Fruit fly (Drosophila melanogaster): Measurements from ENCODE around the gene CG32599.

The CG32599 gene

DNA sequence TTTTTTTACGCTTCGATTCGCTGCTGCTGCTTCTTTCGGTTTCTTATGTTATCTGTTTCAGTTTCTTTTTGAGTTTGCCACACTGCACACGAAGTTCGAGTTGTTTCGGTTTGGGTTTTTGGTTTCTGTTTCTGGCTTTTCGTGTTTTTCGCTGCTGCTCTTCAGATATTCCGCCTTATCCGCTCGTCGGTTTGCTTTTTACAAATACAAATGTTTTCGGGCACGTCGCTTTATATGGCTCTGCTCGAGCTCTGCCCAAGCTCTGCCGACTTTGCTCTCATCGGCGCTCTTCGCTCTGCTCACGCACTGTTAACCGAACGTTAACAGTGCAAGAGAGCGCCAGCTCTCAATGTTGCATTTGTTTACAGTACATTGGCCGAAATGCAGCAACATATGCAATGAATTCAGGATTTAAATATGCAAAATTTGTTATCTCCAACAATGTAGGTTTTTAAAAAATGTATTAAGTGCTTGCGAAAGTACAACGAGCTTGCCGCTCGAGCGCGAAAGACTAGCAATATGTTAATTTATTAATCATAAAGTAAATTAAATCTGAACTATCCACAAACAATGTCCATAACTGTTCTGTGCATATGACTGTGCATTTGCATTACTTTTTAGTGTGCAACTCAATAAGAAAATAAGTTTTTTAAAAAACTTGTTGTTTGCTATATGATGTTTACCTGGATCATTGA, 32.1 kb upstream of the CG32599 start:
- no peak for TF ChIP-seq CG10348 (GFP tag; IDR thresholded peaks at IDR 0.05)
- peak; percentile 36 for TF ChIP-seq CG34367 (tag; optimal IDR thresholded peaks at IDR 0.05)
- TF ChIP-seq CG14655 (GFP tag; optimal IDR thresholded peaks at IDR 0.05) = peak; percentile 65
- TF ChIP-seq CG8301 (tag; optimal IDR thresholded peaks at IDR 0.05) = peak; percentile 48
- TF ChIP-seq CG15710 (tag; optimal IDR thresholded peaks at IDR 0.05) = peak; percentile 9
- TF ChIP-seq EcR (GFP tag; optimal IDR thresholded peaks at IDR 0.05) = peak; percentile 32
- TF ChIP-seq CG4496 (GFP tag; IDR thresholded peaks at IDR 0.05) = peak; percentile 30; the same call in 2 of the 3 replicates
- no peak; the same call in 1 of the 2 replicates for TF ChIP-seq Ets98B (GFP tag; IDR thresholded peaks at IDR 0.05)
- no peak for TF ChIP-seq D1 (tag; optimal IDR thresholded peaks at IDR 0.05)
- TF ChIP-seq CG32121 (GFP tag; IDR thresholded peaks at IDR 0.05) = no peak
- peak; percentile 45 for TF ChIP-seq Pif1A (GFP tag; optimal IDR thresholded peaks at IDR 0.05)
- TF ChIP-seq gl (tag; optimal IDR thresholded peaks at IDR 0.05) = no peak
- 0 out of 2 replicates have a peak, but pooled peaks have one; percentile 32 for TF ChIP-seq CG12605 (GFP tag; IDR thresholded peaks at IDR 0.05)
- TF ChIP-seq CG17806 (tag; optimal IDR thresholded peaks at IDR 0.05) = no peak
- peak; percentile 48 for TF ChIP-seq CG9948 (tag; optimal IDR thresholded peaks at IDR 0.05)
- peak; percentile 49 for TF ChIP-seq Pif1B (GFP tag; optimal IDR thresholded peaks at IDR 0.05)
- TF ChIP-seq fd96Ca (GFP tag; IDR thresholded peaks at IDR 0.05) = no peak
- TF ChIP-seq CG8159 (tag; optimal IDR thresholded peaks at IDR 0.05) = peak; percentile 43
- TF ChIP-seq Snoo (tag; optimal IDR thresholded peaks at IDR 0.05) = no peak
- no peak for TF ChIP-seq CG13204 (GFP tag; optimal IDR thresholded peaks at IDR 0.05)
- TF ChIP-seq rn (GFP tag; IDR thresholded peaks at IDR 0.05) = no peak

DNA sequence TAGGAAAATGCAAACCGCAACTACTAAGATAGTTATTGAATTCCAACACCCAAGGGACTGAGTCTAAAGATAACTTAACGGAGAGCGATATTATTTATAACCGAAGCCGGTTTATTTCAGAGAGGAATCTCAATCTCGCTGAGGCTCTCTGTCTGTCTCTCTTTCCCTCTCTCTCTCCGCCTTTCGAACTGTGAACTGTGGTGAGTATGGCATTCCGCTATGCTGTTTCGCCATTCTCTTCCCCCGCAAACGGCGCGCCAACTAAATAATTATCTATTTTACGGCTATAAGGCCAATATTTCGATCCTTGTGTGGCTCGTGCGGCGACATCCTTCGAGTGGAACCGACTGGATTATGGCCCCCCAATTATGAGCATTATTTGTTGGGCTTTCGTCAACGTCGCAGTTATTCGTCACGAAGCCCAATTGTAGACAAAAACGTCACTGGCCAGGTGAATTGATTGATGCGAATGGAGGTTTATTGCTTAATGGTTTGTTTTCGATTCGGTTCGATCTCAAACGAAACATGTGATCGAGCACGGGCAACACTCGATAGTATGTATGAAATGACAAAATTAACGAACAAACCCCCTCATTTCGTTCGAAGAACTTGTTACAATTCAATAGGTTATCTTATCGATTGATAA, 31.2 kb upstream of the CG32599 start:
- TF ChIP-seq CG34367 (tag; optimal IDR thresholded peaks at IDR 0.05) (no peak), CG8301 (tag; optimal IDR thresholded peaks at IDR 0.05) (no peak), fd96Ca (GFP tag; IDR thresholded peaks at IDR 0.05) (no peak), D1 (tag; optimal IDR thresholded peaks at IDR 0.05) (no peak), Pif1B (GFP tag; optimal IDR thresholded peaks at IDR 0.05) (no peak), CG32121 (GFP tag; IDR thresholded peaks at IDR 0.05) (no peak), EcR (GFP tag; optimal IDR thresholded peaks at IDR 0.05) (peak; percentile 54), CG12605 (GFP tag; IDR thresholded peaks at IDR 0.05) (0 out of 2 replicates have a peak, but pooled peaks have one; percentile 17), Ets98B (GFP tag; IDR thresholded peaks at IDR 0.05) (peak; percentile 9; the same call in 1 of the 2 replicates), CG13204 (GFP tag; optimal IDR thresholded peaks at IDR 0.05) (peak; percentile 21), gl (tag; optimal IDR thresholded peaks at IDR 0.05) (no peak)

- TF ChIP-seq gl (tag; optimal IDR thresholded peaks at IDR 0.05) (no peak), CG32121 (GFP tag; IDR thresholded peaks at IDR 0.05) (no peak), CG8301 (tag; optimal IDR thresholded peaks at IDR 0.05) (peak; percentile 44), Ets98B (GFP tag; IDR thresholded peaks at IDR 0.05) (peak; percentile 46), CG10348 (GFP tag; IDR thresholded peaks at IDR 0.05) (no peak), D1 (tag; optimal IDR thresholded peaks at IDR 0.05) (no peak), CG9948 (tag; optimal IDR thresholded peaks at IDR 0.05) (peak; percentile 10), Pif1A (GFP tag; optimal IDR thresholded peaks at IDR 0.05) (peak; percentile 41), fd96Ca (GFP tag; IDR thresholded peaks at IDR 0.05) (peak; percentile 54; the same call in 1 of the 3 replicates), CG34367 (tag; optimal IDR thresholded peaks at IDR 0.05) (no peak), Pif1B (GFP tag; optimal IDR thresholded peaks at IDR 0.05) (no peak), CG12605 (GFP tag; IDR thresholded peaks at IDR 0.05) (0 out of 2 replicates have a peak, but pooled peaks have one; percentile 30), CG4496 (GFP tag; IDR thresholded peaks at IDR 0.05) (peak; percentile 43; the same call in 1 of the 3 replicates), CG8159 (tag; optimal IDR thresholded peaks at IDR 0.05) (no peak), CG13204 (GFP tag; optimal IDR thresholded peaks at IDR 0.05) (no peak), Snoo (tag; optimal IDR thresholded peaks at IDR 0.05) (no peak), CG15710 (tag; optimal IDR thresholded peaks at IDR 0.05) (peak; percentile 17), CG17806 (tag; optimal IDR thresholded peaks at IDR 0.05) (peak; percentile 15), EcR (GFP tag; optimal IDR thresholded peaks at IDR 0.05) (no peak), rn (GFP tag; IDR thresholded peaks at IDR 0.05) (no peak), CG14655 (GFP tag; optimal IDR thresholded peaks at IDR 0.05) (peak; percentile 60)
Observed at dm6 chrX:14213509-14214154, 29.9 kb upstream of the CG32599 start.

dm6 chrX:14214505-14215449, 28.7 kb upstream of the CG32599 start:
- TF ChIP-seq CG9948 (tag; optimal IDR thresholded peaks at IDR 0.05) = peak; percentile 86
- peak; percentile 57 for TF ChIP-seq fd96Ca (GFP tag; IDR thresholded peaks at IDR 0.05)
- peak; percentile 68 for TF ChIP-seq CG15710 (tag; optimal IDR thresholded peaks at IDR 0.05)
- TF ChIP-seq D1 (tag; optimal IDR thresholded peaks at IDR 0.05) = no peak
- peak; percentile 24 for TF ChIP-seq CG13204 (GFP tag; optimal IDR thresholded peaks at IDR 0.05)
- TF ChIP-seq gl (tag; optimal IDR thresholded peaks at IDR 0.05) = peak; percentile 13
- peak; percentile 83 for TF ChIP-seq CG32121 (GFP tag; IDR thresholded peaks at IDR 0.05)
- peak; percentile 74 for TF ChIP-seq Ets98B (GFP tag; IDR thresholded peaks at IDR 0.05)
- peak; percentile 48 for TF ChIP-seq Pif1A (GFP tag; optimal IDR thresholded peaks at IDR 0.05)
- TF ChIP-seq Snoo (tag; optimal IDR thresholded peaks at IDR 0.05) = peak; percentile 22
- TF ChIP-seq CG8159 (tag; optimal IDR thresholded peaks at IDR 0.05) = peak; percentile 79
- peak; percentile 46 for TF ChIP-seq Pif1B (GFP tag; optimal IDR thresholded peaks at IDR 0.05)
- peak; percentile 41; the same call in 1 of the 2 replicates for TF ChIP-seq CG10348 (GFP tag; IDR thresholded peaks at IDR 0.05)
- peak; percentile 88 for TF ChIP-seq CG8301 (tag; optimal IDR thresholded peaks at IDR 0.05)
- TF ChIP-seq CG34367 (tag; optimal IDR thresholded peaks at IDR 0.05) = peak; percentile 64
- TF ChIP-seq EcR (GFP tag; optimal IDR thresholded peaks at IDR 0.05) = peak; percentile 6
- TF ChIP-seq CG17806 (tag; optimal IDR thresholded peaks at IDR 0.05) = peak; percentile 76
- peak; percentile 90 for TF ChIP-seq CG4496 (GFP tag; IDR thresholded peaks at IDR 0.05)
- peak; percentile 43; the same call in 1 of the 2 replicates for TF ChIP-seq rn (GFP tag; IDR thresholded peaks at IDR 0.05)
- peak; percentile 93 for TF ChIP-seq CG14655 (GFP tag; optimal IDR thresholded peaks at IDR 0.05)
- peak; percentile 81 for TF ChIP-seq CG12605 (GFP tag; IDR thresholded peaks at IDR 0.05)

Measured in whole organism, pupa.